Fruit fly (Drosophila melanogaster) whole organism, embryonic: ENCODE results near the gene Calr.

Experiments used
- Atf3 ChIP-seq: fragments of 200-800 bp; sonication (Bioruptor generic); optimal IDR thresholded peaks from 3 replicates; lab custom pipeline; 2016; ENCODE audit warnings: missing biosample characterization, missing genetic modification characterization
- B-H2 ChIP-seq: fragments of 200-800 bp; sonication (Bioruptor generic); optimal IDR thresholded peaks from 2 replicates; lab custom pipeline; 2018; ENCODE audit warnings: missing biosample characterization, mild to moderate bottlenecking, missing genetic modification characterization
- Bteb2 ChIP-seq: fragments of 200-800 bp; sonication (Bioruptor generic); optimal IDR thresholded peaks from 2 replicates; lab custom pipeline; 2016; ENCODE audit warnings: missing biosample characterization, missing genetic modification characterization
- CG10543 ChIP-seq: fragments of 200-800 bp; sonication (Bioruptor generic); optimal IDR thresholded peaks from 3 replicates; lab custom pipeline; 2017; ENCODE audit warnings: missing biosample characterization, mild to moderate bottlenecking, missing genetic modification characterization, moderate library complexity
- CG10654 ChIP-seq: fragments of 200-800 bp; sonication (Bioruptor generic); optimal IDR thresholded peaks from 2 replicates; lab custom pipeline; 2016; ENCODE audit warnings: missing biosample characterization, missing genetic modification characterization
- CG10959 ChIP-seq: fragments of 200-800 bp; sonication (Bioruptor generic); IDR thresholded peaks from 2 replicates; pipeline ENCODE4 v1.3.6; 2022; ENCODE audit warnings: missing biosample characterization, missing genetic modification characterization
- CG11085 ChIP-seq: fragments of 200-800 bp; sonication (Bioruptor generic); IDR thresholded peaks from 2 replicates; pipeline ENCODE4 v1.3.6; 2022; ENCODE audit warnings: missing biosample characterization, missing genetic modification characterization
- CG12236 ChIP-seq: fragments of 200-800 bp; sonication (Bioruptor generic); optimal IDR thresholded peaks from 2 replicates; lab custom pipeline; 2016; ENCODE audit warnings: missing biosample characterization, missing genetic modification characterization
- CG14441 ChIP-seq: fragments of 200-800 bp; sonication (Bioruptor generic); IDR thresholded peaks from 2 replicates; pipeline ENCODE4 v1.3.6; 2022; ENCODE audit warnings: missing biosample characterization, missing genetic modification characterization
- CG15011 ChIP-seq: fragments of 200-800 bp; sonication (Bioruptor generic); optimal IDR thresholded peaks from 3 replicates; lab custom pipeline; 2018; ENCODE audit warnings: missing biosample characterization, mild to moderate bottlenecking, missing genetic modification characterization
- CG15514 ChIP-seq: fragments of 200-800 bp; sonication (Bioruptor generic); optimal IDR thresholded peaks from 3 replicates; lab custom pipeline; 2017; ENCODE audit warnings: missing biosample characterization, missing genetic modification characterization, mild to moderate bottlenecking, moderate library complexity, missing genetic modification reagents
- CG16813 ChIP-seq: fragments of 200-800 bp; sonication (Bioruptor generic); IDR thresholded peaks from 3 replicates; pipeline ENCODE4 v1.3.6; 2022; ENCODE audit warnings: missing biosample characterization, missing genetic modification characterization; ENCODE audit not compliant: partially characterized antibody
- CG17328 ChIP-seq: fragments of 200-800 bp; sonication (Bioruptor generic); IDR thresholded peaks from 2 replicates; pipeline ENCODE4 v1.3.6; 2022; ENCODE audit warnings: missing biosample characterization, missing genetic modification characterization
- CG18619 ChIP-seq: fragments of 200-800 bp; sonication (Bioruptor generic); optimal IDR thresholded peaks from 3 replicates; lab custom pipeline; 2017; ENCODE audit warnings: missing biosample characterization, mild to moderate bottlenecking, missing genetic modification characterization
- CG2116 ChIP-seq: fragments of 200-800 bp; sonication (Bioruptor generic); optimal IDR thresholded peaks from 3 replicates; lab custom pipeline; 2018; ENCODE audit warnings: missing biosample characterization, mild to moderate bottlenecking, missing genetic modification characterization
- CG2712 ChIP-seq: fragments of 200-800 bp; optimal IDR thresholded peaks from 3 replicates; lab custom pipeline; 2019; ENCODE audit warnings: missing biosample characterization, mild to moderate bottlenecking, missing genetic modification characterization, moderate library complexity
- CG3281 ChIP-seq: fragments of 200-800 bp; sonication (Bioruptor generic); optimal IDR thresholded peaks from 3 replicates; lab custom pipeline; 2017; ENCODE audit warnings: missing biosample characterization, mild to moderate bottlenecking, missing genetic modification characterization
- CG43689 ChIP-seq: fragments of 200-800 bp; sonication (Bioruptor generic); IDR thresholded peaks from 2 replicates; pipeline ENCODE4 v1.3.6; 2022; ENCODE audit warnings: missing biosample characterization, missing genetic modification characterization
- CG4707 ChIP-seq: fragments of 200-800 bp; sonication (Bioruptor generic); optimal IDR thresholded peaks from 2 replicates; lab custom pipeline; 2018; ENCODE audit warnings: missing biosample characterization, mild to moderate bottlenecking, missing genetic modification characterization, moderate library complexity
- CG7786 ChIP-seq: fragments of 200-800 bp; sonication (Bioruptor generic); optimal IDR thresholded peaks from 2 replicates; lab custom pipeline; 2016; ENCODE audit warnings: missing biosample characterization, missing genetic modification characterization
- CG7839 ChIP-seq: fragments of 200-800 bp; sonication (Bioruptor generic); optimal IDR thresholded peaks from 3 replicates; lab custom pipeline; 2018; ENCODE audit warnings: missing biosample characterization, mild to moderate bottlenecking, missing genetic modification characterization, moderate library complexity
- CG7987 ChIP-seq: fragments of 200-800 bp; sonication (Bioruptor generic); optimal IDR thresholded peaks from 2 replicates; lab custom pipeline; 2018; ENCODE audit warnings: missing biosample characterization, mild to moderate bottlenecking, missing genetic modification characterization, moderate library complexity
- CG8281 ChIP-seq: fragments of 200-800 bp; sonication (Bioruptor generic); optimal IDR thresholded peaks from 2 replicates; lab custom pipeline; 2018; ENCODE audit warnings: missing biosample characterization, mild to moderate bottlenecking, missing genetic modification characterization, moderate library complexity
- CG9215 ChIP-seq: fragments of 200-800 bp; sonication (Bioruptor generic); IDR thresholded peaks from 2 replicates; pipeline ENCODE4 v1.3.6; 2022; ENCODE audit warnings: missing biosample characterization, missing genetic modification characterization
- Dip3 ChIP-seq: fragments of 200-800 bp; sonication (Bioruptor generic); optimal IDR thresholded peaks from 3 replicates; lab custom pipeline; 2016; ENCODE audit warnings: missing biosample characterization, missing genetic modification characterization
- E2f2 ChIP-seq: fragments of 200-800 bp; sonication (Bioruptor generic); IDR thresholded peaks from 2 replicates; pipeline ENCODE4 v1.3.6; 2022; ENCODE audit warnings: missing biosample characterization, missing genetic modification characterization
- ERR ChIP-seq: fragments of 200-800 bp; sonication (Bioruptor generic); optimal IDR thresholded peaks from 2 replicates; lab custom pipeline; 2016; ENCODE audit warnings: missing biosample characterization, missing genetic modification characterization
- Ets97D ChIP-seq: fragments of 200-800 bp; sonication (Bioruptor generic); optimal IDR thresholded peaks from 3 replicates; lab custom pipeline; 2016; ENCODE audit warnings: missing biosample characterization, missing genetic modification characterization
- HLH54F ChIP-seq: fragments of 200-800 bp; sonication (Bioruptor generic); optimal IDR thresholded peaks from 3 replicates; lab custom pipeline; 2016; ENCODE audit warnings: missing biosample characterization, missing genetic modification characterization
- Hr3 ChIP-seq: fragments of 200-800 bp; sonication (Bioruptor generic); optimal IDR thresholded peaks from 3 replicates; lab custom pipeline; 2016; ENCODE audit warnings: missing biosample characterization, missing genetic modification characterization
- Hr39 ChIP-seq: fragments of >200 bp; optimal IDR thresholded peaks from 2 replicates; lab custom pipeline; 2017
- Lpt ChIP-seq: fragments of >200 bp; optimal IDR thresholded peaks from 2 replicates; lab custom pipeline; 2018; ENCODE audit warnings: missing biosample characterization, missing genetic modification characterization
- Max ChIP-seq: fragments of 200-800 bp; sonication (Bioruptor generic); optimal IDR thresholded peaks from 2 replicates; lab custom pipeline; 2016; ENCODE audit warnings: missing biosample characterization, mild to moderate bottlenecking, missing genetic modification characterization
- Oli ChIP-seq: fragments of 200-800 bp; sonication (Bioruptor generic); optimal IDR thresholded peaks from 2 replicates; lab custom pipeline; 2018; ENCODE audit warnings: missing biosample characterization, mild to moderate bottlenecking, missing genetic modification characterization, moderate library complexity
- Opbp ChIP-seq: fragments of 200-800 bp; sonication (Bioruptor generic); IDR thresholded peaks from 3 replicates; pipeline ENCODE4 v1.3.6; 2022; ENCODE audit warnings: missing biosample characterization, missing genetic modification characterization; ENCODE audit not compliant: partially characterized antibody
- Sox100B ChIP-seq: fragments of 200-800 bp; sonication (Bioruptor generic); optimal IDR thresholded peaks from 3 replicates; lab custom pipeline; 2018; ENCODE audit warnings: missing biosample characterization, mild to moderate bottlenecking, missing genetic modification characterization
- ash1 ChIP-seq: fragments of 200-800 bp; sonication (Bioruptor generic); optimal IDR thresholded peaks from 2 replicates; lab custom pipeline; 2018; ENCODE audit warnings: missing biosample characterization, mild to moderate bottlenecking, missing genetic modification characterization
- bowl ChIP-seq: fragments of 200-800 bp; sonication (Bioruptor generic); IDR thresholded peaks from 2 replicates; pipeline ENCODE4 v1.3.6; 2022; ENCODE audit warnings: missing biosample characterization, missing genetic modification characterization
- chif ChIP-seq, 2 experiments: fragments of 200-800 bp; sonication (Bioruptor generic); optimal IDR thresholded peaks; 3 replicates each; lab custom pipeline; 2016; ENCODE audit warnings: missing biosample characterization in 2 of 2, missing genetic modification characterization in 2 of 2
- chn ChIP-seq: fragments of 200-800 bp; sonication (Bioruptor generic); optimal IDR thresholded peaks from 2 replicates; lab custom pipeline; 2016; ENCODE audit warnings: missing biosample characterization, missing genetic modification characterization
- inv ChIP-seq: fragments of 200-800 bp; sonication (Bioruptor generic); IDR thresholded peaks from 2 replicates; pipeline ENCODE4 v1.3.6; 2022; ENCODE audit warnings: missing biosample characterization, missing genetic modification characterization; ENCODE audit not compliant: partially characterized antibody
- kni ChIP-seq: fragments of 200-800 bp; sonication (Bioruptor generic); optimal IDR thresholded peaks from 3 replicates; lab custom pipeline; 2017; ENCODE audit warnings: mild to moderate bottlenecking, missing biosample characterization, missing genetic modification reagents, missing genetic modification characterization
- lbe ChIP-seq: fragments of 200-800 bp; sonication (Bioruptor generic); optimal IDR thresholded peaks from 2 replicates; lab custom pipeline; 2016; ENCODE audit warnings: missing biosample characterization, mild to moderate bottlenecking, missing genetic modification characterization
- prd ChIP-seq, 3 experiments: fragments of >200 bp in 2 of 3; fragments of 200-800 bp in 1 of 3; sonication (Bioruptor generic) in 1 of 3; optimal IDR thresholded peaks in 2 of 3; IDR thresholded peaks in 1 of 3; 2 replicates in 2 of 3; 3 replicates in 1 of 3; pipeline versions ENCODE4 v1.3.6 to Lab custom; 2017 to 2022; ENCODE audit warnings: missing biosample characterization in 1 of 3, missing genetic modification characterization in 1 of 3
- sens ChIP-seq: fragments of 200-800 bp; sonication (Bioruptor generic); peaks from one replicate; lab custom pipeline; 2016; ENCODE audit warnings: missing biosample characterization, missing genetic modification characterization
- shn ChIP-seq: fragments of 200-800 bp; sonication (Bioruptor generic); optimal IDR thresholded peaks from 3 replicates; lab custom pipeline; 2016; ENCODE audit warnings: missing biosample characterization, missing genetic modification characterization
- so ChIP-seq: fragments of 200-800 bp; sonication (Bioruptor generic); IDR thresholded peaks from 3 replicates; pipeline ENCODE4 v1.3.6; 2022; ENCODE audit warnings: missing biosample characterization, missing genetic modification characterization
- sr ChIP-seq: fragments of 200-800 bp; sonication (Bioruptor generic); IDR thresholded peaks from 3 replicates; pipeline ENCODE4 v1.3.6; 2022; ENCODE audit warnings: missing biosample characterization, missing genetic modification characterization
- tin ChIP-seq: fragments of 200-800 bp; sonication (Bioruptor generic); optimal IDR thresholded peaks from 3 replicates; lab custom pipeline; 2016; ENCODE audit warnings: missing biosample characterization, missing genetic modification characterization
- twi ChIP-seq: fragments of 200-800 bp; optimal IDR thresholded peaks from 2 replicates; lab custom pipeline; 2019; ENCODE audit warnings: missing biosample characterization, mild to moderate bottlenecking, missing genetic modification characterization, moderate library complexity
- tx ChIP-seq: fragments of 200-800 bp; sonication (Bioruptor generic); optimal IDR thresholded peaks from 2 replicates; lab custom pipeline; 2016; ENCODE audit warnings: missing biosample characterization, missing genetic modification characterization

The Calr gene

dm6 chr3R:9628607-9629006, 2.0 kb downstream of the Calr start (continued):
- no peak for TF ChIP-seq Sox100B (GFP tag; lab: Kevin White, UChicago)
- no peak for TF ChIP-seq ash1
- TF ChIP-seq B-H2 (GFP tag; lab: Kevin White, UChicago), result no peak
- no peak for TF ChIP-seq so (GFP tag; lab: Robert Waterston, UW)
- TF ChIP-seq Oli, result no peak
- no peak for TF ChIP-seq shn (GFP tag; lab: Kevin White, UChicago)
- no peak for TF ChIP-seq CG15514 (GFP tag; lab: Kevin White, UChicago)
- TF ChIP-seq chn (GFP tag; lab: Kevin White, UChicago), result no peak
- TF ChIP-seq bowl (GFP tag; lab: Robert Waterston, UW), result no peak
- no peak for TF ChIP-seq Dip3
- no peak for TF ChIP-seq CG7839 (tag; lab: Kevin White, UChicago)
- TF ChIP-seq tin, result no peak
- TF ChIP-seq CG8281 (tag; lab: Kevin White, UChicago), result no peak
- TF ChIP-seq CG4707, result no peak
- no peak for TF ChIP-seq Lpt (GFP tag; lab: Kevin White, UChicago)
- peak; percentile 32 for TF ChIP-seq CG2116 (GFP tag; lab: Kevin White, UChicago)
- peak; percentile 33; the same call in 1 of the 3 replicates for TF ChIP-seq Opbp (GFP tag; lab: Robert Waterston, UW)
- no peak for TF ChIP-seq ERR (GFP tag; lab: Kevin White, UChicago)
- peak; percentile 29 for TF ChIP-seq Ets97D (GFP tag; lab: Kevin White, UChicago)
- no peak for TF ChIP-seq CG12236 (GFP tag; lab: Kevin White, UChicago)
- TF ChIP-seq Max (GFP tag; lab: Kevin White, UChicago), result peak; percentile 63
- TF ChIP-seq CG7786 (GFP tag; lab: Kevin White, UChicago), result no peak
- TF ChIP-seq Hr3 (GFP tag; lab: Kevin White, UChicago), result no peak
- no peak for TF ChIP-seq Atf3
- TF ChIP-seq CG10654 (GFP tag; lab: Kevin White, UChicago), result no peak
- no peak for TF ChIP-seq CG3281 (GFP tag; lab: Kevin White, UChicago)
- no peak for TF ChIP-seq tx (GFP tag; lab: Kevin White, UChicago)
- no peak for TF ChIP-seq CG17328 (GFP tag; lab: Robert Waterston, UW)
- TF ChIP-seq CG10959 (GFP tag; lab: Robert Waterston, UW), result no peak
- no peak for TF ChIP-seq CG10543
- no peak for TF ChIP-seq CG9215 (GFP tag; lab: Robert Waterston, UW)
- no peak for TF ChIP-seq CG16813
- TF ChIP-seq sr (GFP tag; lab: Robert Waterston, UW), result no peak
- TF ChIP-seq chif (GFP tag; optimal IDR thresholded peaks at IDR 0.05; lab: Kevin White, UChicago), result no peak
- no peak for TF ChIP-seq prd (optimal IDR thresholded peaks at IDR 0.05; lab: Kevin White, UChicago)
- TF ChIP-seq prd (GFP tag; IDR thresholded peaks at IDR 0.05; lab: Robert Waterston, UW), result no peak
- TF ChIP-seq CG15011 (GFP tag; lab: Kevin White, UChicago), result no peak
- TF ChIP-seq inv (GFP tag; lab: Robert Waterston, UW), result no peak
- peak; percentile 33 for TF ChIP-seq lbe (GFP tag; lab: Kevin White, UChicago)
- no peak for TF ChIP-seq Hr39 (lab: Kevin White, UChicago)
- TF ChIP-seq CG7987 (GFP tag; lab: Kevin White, UChicago), result no peak
- TF ChIP-seq CG14441 (GFP tag; lab: Robert Waterston, UW), result no peak
- TF ChIP-seq CG11085 (GFP tag; lab: Robert Waterston, UW), result no peak
- TF ChIP-seq HLH54F (GFP tag; lab: Kevin White, UChicago), result no peak
- TF ChIP-seq twi, result no peak
- TF ChIP-seq E2f2 (GFP tag; lab: Robert Waterston, UW), result peak; percentile 76
- TF ChIP-seq CG2712 (tag; lab: Kevin White, UChicago), result no peak
- no peak for TF ChIP-seq Bteb2 (GFP tag; lab: Kevin White, UChicago)
- TF ChIP-seq CG18619, result no peak
- no peak for TF ChIP-seq kni (GFP tag; lab: Kevin White, UChicago)
- TF ChIP-seq sens (GFP tag; lab: Kevin White, UChicago), result peak; percentile 80
- TF ChIP-seq CG43689 (GFP tag; lab: Robert Waterston, UW), result no peak
